Worm (Caenorhabditis elegans) whole organism, midembryonic: ENCODE measurements around the gene C47E12.10.

ENCODE experiments used
- T22C8.4 ChIP-seq: fragments of 200-800 bp; sonication (Bioruptor generic); IDR thresholded peaks from 2 replicates; pipeline ENCODE4 v1.3.6; 2022; ENCODE audit warnings: missing genetic modification characterization, missing compliant biosample characterization
- cog-1 ChIP-seq: sonication (generic microtip); optimal IDR thresholded peaks from 2 replicates; lab custom pipeline; 2016; ENCODE audit warnings: missing genetic modification characterization, missing compliant biosample characterization
- flt-1 ChIP-seq: fragments of 200-800 bp; sonication (Bioruptor generic); IDR thresholded peaks from 2 replicates; pipeline ENCODE4 v1.3.6; 2022; ENCODE audit warnings: missing genetic modification characterization, missing compliant biosample characterization
- klf-2 ChIP-seq: fragments of 200-800 bp; sonication (Bioruptor generic); conservative IDR thresholded peaks from 2 replicates; pipeline ENCODE4 v1.3.6; 2022; ENCODE audit warnings: missing genetic modification reagents, missing genetic modification characterization, missing compliant biosample characterization
- med-1 ChIP-seq: sonication (generic microtip); optimal IDR thresholded peaks from 2 replicates; lab custom pipeline; 2017; ENCODE audit warnings: missing genetic modification characterization, mild to moderate bottlenecking, missing compliant biosample characterization, antibody characterized with exemption, missing genetic modification reagents; ENCODE audit not compliant: insufficient read depth
- ref-1 ChIP-seq: fragments of 200-800 bp; sonication (Bioruptor generic); conservative IDR thresholded peaks from 2 replicates; pipeline ENCODE4 v1.3.6; 2022; ENCODE audit warnings: missing genetic modification reagents, missing genetic modification characterization, missing compliant biosample characterization
- tab-1 ChIP-seq: fragments of 200-800 bp; sonication (Bioruptor generic); IDR thresholded peaks from 2 replicates; pipeline ENCODE4 v1.3.6; 2022; ENCODE audit warnings: missing genetic modification characterization, missing compliant biosample characterization
- ztf-23 ChIP-seq: fragments of 200-800 bp; sonication (Bioruptor generic); IDR thresholded peaks from 2 replicates; pipeline ENCODE4 v1.3.6; 2022; ENCODE audit warnings: missing genetic modification reagents, missing genetic modification characterization, missing compliant biosample characterization
- ztf-29 ChIP-seq: fragments of 200-800 bp; sonication (Bioruptor generic); IDR thresholded peaks from 2 replicates; pipeline ENCODE4 v1.3.6; 2022; ENCODE audit warnings: missing genetic modification reagents, missing genetic modification characterization, missing compliant biosample characterization

Gene C47E12.10

ce11 chrIV:9994895-9995394 lies 22.3 kb downstream of the C47E12.10 start, which contains the start of gene uba-1:
TSS of gene uba-1 (minus strand) at chrIV:9994945.
- TF ChIP-seq tab-1 (GFP tag; lab: Robert Waterston, UW) (no peak), cog-1 (tag; lab: Kevin White, UChicago) (no peak), ztf-29 (GFP tag; lab: Robert Waterston, UW) (no peak), flt-1 (GFP tag; lab: Robert Waterston, UW) (no peak), ref-1 (GFP tag; lab: Robert Waterston, UW) (no peak), T22C8.4 (no peak), med-1 (GFP tag; lab: Kevin White, UChicago) (no peak), ztf-23 (GFP tag; lab: Robert Waterston, UW) (no peak), klf-2 (GFP tag; lab: Robert Waterston, UW) (no peak)

ce11 chrIV:9998487-9999218 lies 26.1 kb downstream of the C47E12.10 start, which contains the start of gene pyp-1:
TSS of gene pyp-1 (minus strand) at chrIV:9998925.
- no peak for TF ChIP-seq ref-1 (GFP tag; lab: Robert Waterston, UW)
- no peak for TF ChIP-seq cog-1 (tag; lab: Kevin White, UChicago)
- TF ChIP-seq ztf-23 (GFP tag; lab: Robert Waterston, UW) = no peak
- TF ChIP-seq klf-2 (GFP tag; lab: Robert Waterston, UW) = no peak
- TF ChIP-seq flt-1 (GFP tag; lab: Robert Waterston, UW) = no peak
- TF ChIP-seq T22C8.4 = no peak
- TF ChIP-seq tab-1 (GFP tag; lab: Robert Waterston, UW) = no peak

- TF ChIP-seq T22C8.4 (no peak), tab-1 (GFP tag; lab: Robert Waterston, UW) (no peak), klf-2 (GFP tag; lab: Robert Waterston, UW) (no peak), med-1 (GFP tag; lab: Kevin White, UChicago) (no peak), flt-1 (GFP tag; lab: Robert Waterston, UW) (no peak), ztf-23 (GFP tag; lab: Robert Waterston, UW) (no peak), cog-1 (tag; lab: Kevin White, UChicago) (no peak), ztf-29 (GFP tag; lab: Robert Waterston, UW) (no peak), ref-1 (GFP tag; lab: Robert Waterston, UW) (no peak)
Observed at ce11 chrIV:10001748-10002147, 29.1 kb downstream of the C47E12.10 start, which contains the start of gene C47E12.3. TSS of gene C47E12.3 (minus strand) at chrIV:10001848.

ce11 chrIV:10003372-10003771 lies 30.8 kb downstream of the C47E12.10 start, which contains the start of the genes C47E12.2 and sars-1:
TSS of gene C47E12.2 (minus strand) at chrIV:10003502.
TSS of gene sars-1 (plus strand) at chrIV:10003726.
- TF ChIP-seq T22C8.4 = no peak
- no peak for TF ChIP-seq ref-1 (GFP tag; lab: Robert Waterston, UW)
- TF ChIP-seq flt-1 (GFP tag; lab: Robert Waterston, UW) = no peak
- no peak for TF ChIP-seq cog-1 (tag; lab: Kevin White, UChicago)

ce11 chrIV:10006792-10007191 lies 34.2 kb downstream of the C47E12.10 start, which contains the start of gene C47E12.13:
TSS of gene C47E12.13 (minus strand) at chrIV:10006892.
- TF ChIP-seq klf-2 (GFP tag; lab: Robert Waterston, UW) (no peak), T22C8.4 (no peak), med-1 (GFP tag; lab: Kevin White, UChicago) (no peak), tab-1 (GFP tag; lab: Robert Waterston, UW) (no peak), ref-1 (GFP tag; lab: Robert Waterston, UW) (no peak), ztf-29 (GFP tag; lab: Robert Waterston, UW) (no peak), ztf-23 (GFP tag; lab: Robert Waterston, UW) (no peak), cog-1 (tag; lab: Kevin White, UChicago) (no peak), flt-1 (GFP tag; lab: Robert Waterston, UW) (no peak)

ce11 chrIV:10007758-10008157 lies 35.2 kb downstream of the C47E12.10 start:
- TF ChIP-seq med-1 (GFP tag; lab: Kevin White, UChicago) = no peak
- TF ChIP-seq cog-1 (tag; lab: Kevin White, UChicago) = no peak
- no peak for TF ChIP-seq ztf-29 (GFP tag; lab: Robert Waterston, UW)
- no peak for TF ChIP-seq flt-1 (GFP tag; lab: Robert Waterston, UW)
- no peak for TF ChIP-seq tab-1 (GFP tag; lab: Robert Waterston, UW)
- no peak for TF ChIP-seq klf-2 (GFP tag; lab: Robert Waterston, UW)
- TF ChIP-seq ztf-23 (GFP tag; lab: Robert Waterston, UW) = no peak
- TF ChIP-seq T22C8.4 = no peak
- no peak for TF ChIP-seq ref-1 (GFP tag; lab: Robert Waterston, UW)

ce11 chrIV:10009536-10009935 lies 36.9 kb downstream of the C47E12.10 start, which contains the start of gene magu-4:
TSS of gene magu-4 (plus strand) at chrIV:10009753.
- TF ChIP-seq klf-2 (GFP tag; lab: Robert Waterston, UW) = no peak
- no peak for TF ChIP-seq cog-1 (tag; lab: Kevin White, UChicago)
- TF ChIP-seq ref-1 (GFP tag; lab: Robert Waterston, UW) = no peak
- no peak for TF ChIP-seq T22C8.4
- TF ChIP-seq ztf-23 (GFP tag; lab: Robert Waterston, UW) = no peak
- TF ChIP-seq med-1 (GFP tag; lab: Kevin White, UChicago) = no peak
- no peak for TF ChIP-seq ztf-29 (GFP tag; lab: Robert Waterston, UW)
- no peak for TF ChIP-seq flt-1 (GFP tag; lab: Robert Waterston, UW)
- TF ChIP-seq tab-1 (GFP tag; lab: Robert Waterston, UW) = no peak

ce11 chrIV:10016977-10017376 lies 44.4 kb downstream of the C47E12.10 start, which contains the start of gene ent-7:
TSS of gene ent-7 (plus strand) at chrIV:10017277.
- TF ChIP-seq flt-1 (GFP tag; lab: Robert Waterston, UW) (no peak), tab-1 (GFP tag; lab: Robert Waterston, UW) (no peak), ztf-23 (GFP tag; lab: Robert Waterston, UW) (no peak), ztf-29 (GFP tag; lab: Robert Waterston, UW) (no peak), klf-2 (GFP tag; lab: Robert Waterston, UW) (no peak), med-1 (GFP tag; lab: Kevin White, UChicago) (no peak), T22C8.4 (no peak), ref-1 (GFP tag; lab: Robert Waterston, UW) (no peak), cog-1 (tag; lab: Kevin White, UChicago) (no peak)
